Worm (Caenorhabditis elegans) whole organism, dauer: Measurements from ENCODE around the gene dhrr-1.

Experiments used
- unc-62 ChIP-seq: sonication (generic microtip); optimal IDR thresholded peaks from 2 replicates; lab custom pipeline; 2017; ENCODE audit warnings: missing biosample characterization, missing genetic modification reagents, missing genetic modification characterization

The dhrr-1 gene

ce11 chrIII:8929723-8930122, 14.7 kb upstream of the dhrr-1 start, which contains the start of gene arrd-15:
arrd-15 (plus strand) TSS chrIII:8930023.
- TF ChIP-seq unc-62 (GFP tag; lab: Kevin White, UChicago): no peak

DNA sequence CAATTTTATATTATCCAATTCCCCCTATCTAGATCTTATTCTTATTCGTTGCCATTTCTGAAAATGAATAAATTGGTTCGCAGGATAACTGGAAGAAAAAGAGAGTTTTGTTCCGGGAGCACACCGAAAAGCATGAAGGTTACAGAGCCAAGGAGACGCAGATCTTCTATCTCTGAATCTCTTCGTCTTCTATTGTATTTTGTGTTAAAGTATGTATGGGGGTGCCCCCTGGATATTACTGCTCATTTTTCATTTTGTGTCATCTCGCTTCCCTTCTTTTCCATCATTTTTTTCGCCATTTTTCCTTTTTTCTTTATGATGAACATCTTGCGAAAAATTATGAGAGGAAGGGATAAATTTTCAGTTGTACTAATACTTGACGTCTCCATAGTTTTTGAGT, 10.8 kb upstream of the dhrr-1 start:
- no peak for TF ChIP-seq unc-62 (GFP tag; lab: Kevin White, UChicago)

DNA sequence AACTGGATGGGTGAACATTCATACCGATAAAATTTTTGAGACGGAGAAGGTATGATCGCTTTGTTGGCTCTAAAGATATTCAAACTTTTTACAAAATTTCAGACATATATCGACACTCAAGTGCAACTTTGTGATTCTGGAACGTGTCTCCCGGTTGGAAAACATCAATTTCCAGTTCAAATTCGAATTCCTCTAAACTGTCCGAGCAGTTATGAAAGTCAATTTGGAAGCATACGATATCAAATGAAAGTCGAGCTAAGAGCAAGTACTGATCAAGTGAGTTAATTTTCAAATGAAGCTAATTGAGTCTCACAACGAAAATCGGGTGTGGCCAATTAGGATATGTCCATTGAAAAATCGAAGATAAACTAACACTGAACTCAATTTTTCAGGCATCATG, 10.1 kb upstream of the dhrr-1 start:
- no peak for TF ChIP-seq unc-62 (GFP tag; lab: Kevin White, UChicago)

DNA sequence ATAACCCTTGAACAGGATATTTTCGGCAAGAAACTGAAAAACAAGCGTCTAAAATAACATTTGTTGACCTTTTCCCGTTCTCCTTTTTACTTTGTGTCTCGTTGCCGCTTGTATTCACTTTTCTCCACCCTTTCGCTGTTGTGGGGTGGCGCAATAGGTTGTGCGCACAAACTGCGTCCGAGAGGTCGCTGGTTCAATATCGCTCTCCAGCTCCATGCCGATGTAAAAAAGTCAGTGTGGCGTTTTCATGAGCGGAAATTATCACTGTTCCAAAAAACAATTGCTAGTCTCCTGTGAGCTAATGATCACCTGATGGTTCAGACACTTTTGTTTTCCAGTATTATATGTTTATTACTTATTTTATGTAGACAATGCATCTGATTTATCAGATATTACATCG, 6.9 kb upstream of the dhrr-1 start:
- no peak for TF ChIP-seq unc-62 (GFP tag; lab: Kevin White, UChicago)

DNA sequence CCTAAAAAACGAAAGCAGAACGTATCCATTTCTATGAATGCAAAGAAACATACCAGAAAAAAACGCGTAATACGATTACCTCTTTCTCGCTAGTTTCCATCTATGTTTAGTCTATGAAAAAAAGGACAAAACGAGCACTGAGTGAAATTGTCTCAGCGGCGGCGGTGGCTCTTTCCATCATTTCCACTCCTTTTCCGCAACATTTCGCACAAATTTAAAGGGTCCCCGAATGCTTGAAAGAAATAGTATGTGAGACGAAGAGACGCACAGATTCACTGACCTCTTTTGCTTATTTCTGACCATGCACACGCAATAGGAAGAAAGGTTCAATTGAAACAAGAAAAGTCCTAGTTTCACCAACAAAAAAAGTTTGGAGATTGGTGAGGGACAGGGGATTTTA, 1.8 kb downstream of the dhrr-1 start:
- no peak for TF ChIP-seq unc-62 (GFP tag; lab: Kevin White, UChicago)

ce11 chrIII:8949147-8949546, 4.7 kb downstream of the dhrr-1 start:
- no peak for TF ChIP-seq unc-62 (GFP tag; lab: Kevin White, UChicago)

DNA sequence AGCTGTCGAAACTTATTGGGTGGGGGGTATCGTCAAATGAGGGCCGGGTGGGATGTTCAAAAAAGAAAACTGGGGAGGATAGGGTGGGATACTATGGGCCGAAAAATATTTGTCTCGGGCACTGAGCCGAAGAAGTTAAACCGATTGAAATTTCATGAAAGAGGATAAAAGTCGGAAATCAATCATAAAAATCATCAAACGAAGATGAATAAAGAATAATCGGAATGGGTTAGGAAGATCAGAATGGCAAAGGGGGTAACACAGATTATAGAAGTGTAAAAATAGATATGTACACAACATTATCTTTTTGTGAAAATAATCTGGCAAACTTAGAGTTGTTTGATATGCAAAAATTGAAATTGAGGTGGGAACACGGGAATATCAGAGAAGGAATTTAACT, 11.1 kb downstream of the dhrr-1 start:
- TF ChIP-seq unc-62 (GFP tag; lab: Kevin White, UChicago): no peak

- no peak for TF ChIP-seq unc-62 (GFP tag; lab: Kevin White, UChicago)
These were observed 11.7 kb downstream of the dhrr-1 start, which contains the start of the genes ZK643.5 and ZK643.2 for ce11 chrIII:8956146-8956646. ZK643.5 (minus strand) TSS chrIII:8956196. ZK643.2 (plus strand) TSS chrIII:8956540.

DNA sequence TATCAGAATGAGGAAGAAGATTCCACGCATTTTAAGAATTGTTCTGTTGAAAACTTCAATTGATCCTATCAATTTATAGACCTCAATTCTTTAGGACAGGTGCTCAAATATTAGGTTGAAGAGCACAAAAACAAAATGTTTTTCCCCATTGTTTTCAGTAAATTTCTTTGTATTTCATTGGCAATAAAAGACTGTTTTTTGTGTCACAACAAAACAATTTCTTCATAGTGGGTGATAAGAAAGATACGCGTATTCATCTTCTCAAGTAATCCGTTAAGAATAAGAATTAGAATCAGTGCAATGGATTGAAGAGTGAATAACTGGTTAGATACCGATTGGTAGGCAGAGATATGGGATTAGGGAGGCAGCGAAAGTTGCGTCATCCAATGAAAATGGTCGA, 16.2 kb downstream of the dhrr-1 start, which contains the start of gene ZK643.6:
Gene ZK643.6, minus strand, starts transcription at position 101 of the 400 bp plus-strand sequence.
- TF ChIP-seq unc-62 (GFP tag; lab: Kevin White, UChicago): no peak

- no peak for TF ChIP-seq unc-62 (GFP tag; lab: Kevin White, UChicago)
These were observed 17.5 kb downstream of the dhrr-1 start, which contains the start of gene grl-25 for ce11 chrIII:8961993-8962392. grl-25 (plus strand) TSS chrIII:8962293.

- no peak for TF ChIP-seq unc-62 (GFP tag; lab: Kevin White, UChicago)
These were observed 18.0 kb downstream of the dhrr-1 start for ce11 chrIII:8962475-8962874.

DNA sequence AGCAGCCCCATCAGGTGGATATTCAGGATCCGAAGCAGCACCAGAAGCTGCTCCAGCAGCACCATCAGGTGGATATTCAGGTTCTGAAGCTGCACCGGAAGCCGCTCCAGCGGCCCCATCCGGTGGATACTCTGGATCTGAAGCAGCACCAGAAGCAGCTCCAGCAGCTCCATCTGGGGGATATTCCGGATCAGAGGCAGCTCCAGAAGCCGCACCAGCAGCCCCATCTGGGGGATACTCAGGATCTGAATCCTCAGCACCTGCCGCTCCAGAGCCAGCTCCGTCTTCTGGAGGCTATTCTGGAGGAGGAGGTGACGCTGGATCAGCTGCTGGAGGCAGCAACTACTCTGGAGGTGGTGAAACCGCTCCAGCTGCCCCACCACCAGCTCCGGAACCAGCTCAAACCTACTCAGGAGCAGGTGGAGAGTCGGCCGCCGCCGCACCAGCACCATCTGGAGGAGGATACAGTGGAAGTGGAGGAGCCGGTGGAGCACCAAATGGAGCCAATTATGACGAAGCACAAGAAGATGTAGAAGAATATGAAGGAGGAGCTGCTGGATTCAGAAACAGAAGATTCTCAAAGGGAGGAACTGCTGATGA, 20.3 kb downstream of the dhrr-1 start:
- no peak for TF ChIP-seq unc-62 (GFP tag; lab: Kevin White, UChicago)

- TF ChIP-seq unc-62 (GFP tag; lab: Kevin White, UChicago): no peak
These were observed 23.2 kb downstream of the dhrr-1 start, which contains the start of the genes bud-13 and rpap-2 for ce11 chrIII:8967639-8968038. bud-13 (minus strand) TSS chrIII:8967727. rpap-2 (plus strand) TSS chrIII:8967967.

- TF ChIP-seq unc-62 (GFP tag; lab: Kevin White, UChicago): no peak
These were observed 27.0 kb downstream of the dhrr-1 start, which contains the start of the genes eif-3.D and R08D7.4 for ce11 chrIII:8971255-8972020. eif-3.D (minus strand) TSS chrIII:8971578. R08D7.4 (plus strand) TSS chrIII:8971892.

DNA sequence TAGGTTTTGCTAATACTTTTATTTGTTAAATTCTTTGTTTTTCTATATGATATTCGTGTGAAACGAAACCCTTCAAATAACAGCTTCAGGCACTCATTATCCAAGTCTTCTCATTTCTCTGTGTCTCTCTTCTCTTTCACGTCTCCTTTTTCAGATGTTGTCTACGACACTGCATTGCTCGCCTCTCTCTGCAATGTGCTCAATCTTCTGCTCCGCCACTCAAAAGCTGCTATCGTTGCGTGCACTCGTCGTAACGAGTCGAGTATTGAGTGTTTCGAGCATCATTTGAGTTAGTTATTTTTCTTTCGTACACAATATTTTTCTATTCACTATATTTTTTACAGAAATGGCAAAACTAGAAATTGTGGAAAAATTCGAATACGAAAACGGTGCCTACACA, 28.7 kb downstream of the dhrr-1 start:
- TF ChIP-seq unc-62 (GFP tag; lab: Kevin White, UChicago): no peak

ce11 chrIII:8973826-8974225, 29.4 kb downstream of the dhrr-1 start, which contains the start of gene R08D7.5:
R08D7.5 (plus strand) TSS chrIII:8974126.
- TF ChIP-seq unc-62 (GFP tag; lab: Kevin White, UChicago): no peak
